Fruit fly (Drosophila melanogaster) S2 (cell line): ENCODE measurements around the gene PICK1.

ENCODE experiments used
- CG8478 ChIP-seq: fragments of >200 bp; optimal IDR thresholded peaks from 2 replicates; lab custom pipeline; 2018
- CTCF ChIP-seq, 2 experiments: fragments of >200 bp; optimal IDR thresholded peaks; 2 replicates each; lab custom pipeline; 2018

DNA sequence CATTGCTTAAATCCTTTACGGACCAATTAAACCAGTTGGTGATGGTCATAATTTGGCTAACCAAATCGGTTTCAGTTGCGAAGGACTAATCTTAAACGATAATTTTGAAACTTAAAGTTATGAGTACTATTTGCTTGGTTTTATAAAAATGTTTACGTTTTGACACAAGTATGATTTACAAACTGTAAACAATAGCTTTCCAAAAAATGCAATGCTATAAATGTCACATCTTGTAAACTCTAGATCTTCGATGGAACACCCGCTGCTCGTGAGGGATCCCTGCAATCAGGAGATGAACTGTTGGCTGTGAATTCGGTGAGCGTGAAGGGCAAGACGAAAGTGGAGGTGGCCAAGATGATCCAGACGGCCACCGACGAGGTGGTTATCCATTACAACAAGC is 2.4 kb downstream of the PICK1 start, which contains the start of gene CG5781:
- no peak for TF ChIP-seq CTCF (optimal IDR thresholded peaks at IDR 0.05; lab: Kevin White, UChicago)
- TF ChIP-seq CG8478 (lab: Kevin White, UChicago) = no peak
